Worm (Caenorhabditis elegans) whole organism, L1 larva: ENCODE data around the gene spe-10.

Source experiments
- C04F5.9 ChIP-seq: sonication (generic microtip); optimal IDR thresholded peaks from 2 replicates; lab custom pipeline; 2016; ENCODE audit warnings: missing genetic modification characterization, missing compliant biosample characterization
- F16B12.6 ChIP-seq: fragments of 150-350 bp; optimal IDR thresholded peaks from 2 replicates; lab custom pipeline; 2014; ENCODE audit warnings: missing biosample characterization, missing genetic modification characterization
- alr-1 ChIP-seq: fragments of 200-800 bp; sonication (Bioruptor generic); optimal IDR thresholded peaks from 2 replicates; lab custom pipeline; 2018; ENCODE audit warnings: borderline replicate concordance, mild to moderate bottlenecking, missing genetic modification characterization, missing compliant biosample characterization
- aly-2 ChIP-seq: fragments of 150-350 bp; optimal IDR thresholded peaks from 2 replicates; lab custom pipeline; 2014; ENCODE audit warnings: missing biosample characterization, missing genetic modification characterization
- ama-1 ChIP-seq: fragments of 150-350 bp; optimal IDR thresholded peaks from 2 replicates; lab custom pipeline; 2014
- ceh-8 ChIP-seq: fragments of 200-800 bp; sonication (Bioruptor generic); optimal IDR thresholded peaks from 2 replicates; lab custom pipeline; 2018; ENCODE audit warnings: mild to moderate bottlenecking, missing genetic modification characterization, moderate library complexity, missing compliant biosample characterization
- ceh-90 ChIP-seq: sonication (generic microtip); optimal IDR thresholded peaks from 2 replicates; lab custom pipeline; 2016; ENCODE audit warnings: missing genetic modification characterization, missing compliant biosample characterization
- ces-1 ChIP-seq: fragments of 150-350 bp; optimal IDR thresholded peaks from 2 replicates; lab custom pipeline; 2014; ENCODE audit warnings: missing biosample characterization, missing genetic modification reagents, missing genetic modification characterization
- dsc-1 ChIP-seq: sonication (generic microtip); optimal IDR thresholded peaks from 2 replicates; lab custom pipeline; 2016; ENCODE audit warnings: mild to moderate bottlenecking, missing genetic modification characterization, missing compliant biosample characterization
- efl-1 ChIP-seq, 4 experiments: fragments of 150-350 bp; optimal IDR thresholded peaks in 3 of 4; peaks in 1 of 4; 1 replicate in 1 of 4; 2 replicates in 3 of 4; lab custom pipeline; 2014; ENCODE audit warnings: missing biosample characterization in 2 of 4, missing genetic modification characterization in 2 of 4, missing genetic modification reagents in 2 of 4
- egl-13 ChIP-seq: sonication (generic microtip); optimal IDR thresholded peaks from 2 replicates; lab custom pipeline; 2016; ENCODE audit warnings: missing genotype, missing genetic modification reagents, missing genetic modification characterization, missing compliant biosample characterization
- egl-27 ChIP-seq, 2 experiments: fragments of 150-350 bp in 1 of 2; sonication (generic microtip); optimal IDR thresholded peaks; 3 replicates each; lab custom pipeline; 2017 to 2018; ENCODE audit warnings: missing biosample characterization in 2 of 2, missing genetic modification characterization in 2 of 2, missing genetic modification reagents in 2 of 2
- elt-2 ChIP-seq: sonication (generic microtip); optimal IDR thresholded peaks from 2 replicates; lab custom pipeline; 2016; ENCODE audit warnings: missing genetic modification characterization, mild to moderate bottlenecking, inconsistent platforms, missing compliant biosample characterization, missing genetic modification reagents
- fkh-10 ChIP-seq: sonication (generic microtip); optimal IDR thresholded peaks from 2 replicates; lab custom pipeline; 2017; ENCODE audit warnings: missing biosample characterization, missing genetic modification reagents, missing genetic modification characterization
- fkh-8 ChIP-seq: sonication (generic microtip); optimal IDR thresholded peaks from 2 replicates; lab custom pipeline; 2016; ENCODE audit warnings: mild to moderate bottlenecking, missing genetic modification characterization, missing compliant biosample characterization
- fos-1 ChIP-seq: fragments of 150-350 bp; optimal IDR thresholded peaks from 2 replicates; lab custom pipeline; 2014; ENCODE audit warnings: missing biosample characterization, missing genetic modification characterization
- grh-1 ChIP-seq: fragments of 200-800 bp; sonication (Bioruptor generic); IDR thresholded peaks from 2 replicates; pipeline ENCODE4 v1.3.6; 2022; ENCODE audit warnings: missing genetic modification reagents, missing genetic modification characterization, missing compliant biosample characterization
- hlh-4 ChIP-seq: sonication (generic microtip); optimal IDR thresholded peaks from 2 replicates; lab custom pipeline; 2016; ENCODE audit warnings: mild to moderate bottlenecking, missing genetic modification characterization, missing compliant biosample characterization
- hpl-2 ChIP-seq: fragments of 150-350 bp; optimal IDR thresholded peaks from 2 replicates; lab custom pipeline; 2014; ENCODE audit warnings: missing biosample characterization, missing genetic modification reagents, missing genetic modification characterization
- lin-13 ChIP-seq: fragments of 150-350 bp; optimal IDR thresholded peaks from 2 replicates; lab custom pipeline; 2014; ENCODE audit warnings: missing biosample characterization, missing genetic modification reagents, missing genetic modification characterization
- lin-15B ChIP-seq: fragments of 150-350 bp; sonication (generic microtip); optimal IDR thresholded peaks from 3 replicates; lab custom pipeline; 2014; ENCODE audit warnings: missing biosample characterization, missing genetic modification characterization
- lin-35 ChIP-seq, 2 experiments: fragments of 150-350 bp; optimal IDR thresholded peaks; 2 replicates each; lab custom pipeline; 2014; ENCODE audit warnings: missing biosample characterization in 2 of 2, missing genetic modification characterization in 2 of 2, missing genetic modification reagents in 2 of 2
- lir-3 ChIP-seq: sonication (generic microtip); optimal IDR thresholded peaks from 2 replicates; lab custom pipeline; 2016; ENCODE audit warnings: mild to moderate bottlenecking, missing genetic modification characterization, moderate library complexity, missing compliant biosample characterization; ENCODE audit not compliant: poor library complexity
- mdl-1 ChIP-seq, 2 experiments: fragments of 150-350 bp; optimal IDR thresholded peaks; 2 replicates each; lab custom pipeline; 2014 to 2017; ENCODE audit warnings: missing biosample characterization in 2 of 2, missing genetic modification characterization in 2 of 2, inconsistent platforms in 1 of 2
- mef-2 ChIP-seq: fragments of 150-350 bp; optimal IDR thresholded peaks from 2 replicates; lab custom pipeline; 2014; ENCODE audit warnings: missing biosample characterization, missing genetic modification characterization
- mep-1 ChIP-seq: fragments of 150-350 bp; optimal IDR thresholded peaks from 2 replicates; lab custom pipeline; 2014; ENCODE audit warnings: missing biosample characterization, missing genetic modification characterization
- nhr-11 ChIP-seq: fragments of 150-350 bp; optimal IDR thresholded peaks from 2 replicates; lab custom pipeline; 2014; ENCODE audit warnings: missing biosample characterization, missing genetic modification characterization
- nhr-237 ChIP-seq: fragments of 150-350 bp; optimal IDR thresholded peaks from 2 replicates; lab custom pipeline; 2014; ENCODE audit warnings: missing biosample characterization, missing genetic modification characterization
- nhr-28 ChIP-seq: fragments of 150-350 bp; optimal IDR thresholded peaks from 2 replicates; lab custom pipeline; 2014; ENCODE audit warnings: missing biosample characterization, missing genetic modification characterization
- nhr-47 ChIP-seq: sonication (generic microtip); optimal IDR thresholded peaks from 2 replicates; lab custom pipeline; 2016; ENCODE audit warnings: mild to moderate bottlenecking, missing genetic modification characterization, moderate library complexity, missing compliant biosample characterization
- nhr-71 ChIP-seq: sonication (generic microtip); optimal IDR thresholded peaks from 2 replicates; lab custom pipeline; 2016; ENCODE audit warnings: mild to moderate bottlenecking, missing genetic modification characterization, moderate library complexity, missing compliant biosample characterization
- nhr-76 ChIP-seq: sonication (generic microtip); optimal IDR thresholded peaks from 2 replicates; lab custom pipeline; 2017; ENCODE audit warnings: missing biosample characterization, missing genetic modification characterization
- nhr-84 ChIP-seq: sonication (generic microtip); optimal IDR thresholded peaks from 2 replicates; lab custom pipeline; 2017; ENCODE audit warnings: missing biosample characterization, missing genetic modification characterization
- pag-3 ChIP-seq: sonication (generic microtip); optimal IDR thresholded peaks from 2 replicates; lab custom pipeline; 2017; ENCODE audit warnings: missing genetic modification characterization, mild to moderate bottlenecking, missing compliant biosample characterization, antibody characterized with exemption, borderline replicate concordance; ENCODE audit not compliant: insufficient read depth
- pax-3 ChIP-seq: fragments of 200-800 bp; sonication (Bioruptor generic); optimal IDR thresholded peaks from 2 replicates; lab custom pipeline; 2018; ENCODE audit warnings: mild to moderate bottlenecking, missing genetic modification characterization, moderate library complexity, missing compliant biosample characterization
- pqm-1 ChIP-seq: sonication (generic microtip); optimal IDR thresholded peaks from 3 replicates; lab custom pipeline; 2017; ENCODE audit warnings: missing biosample characterization, missing genetic modification characterization
- rnt-1 ChIP-seq: sonication (generic microtip); optimal IDR thresholded peaks from 2 replicates; lab custom pipeline; 2016; ENCODE audit warnings: mild to moderate bottlenecking, missing genetic modification characterization, moderate library complexity, missing compliant biosample characterization
- skn-1 ChIP-seq: fragments of 150-350 bp; optimal IDR thresholded peaks from 2 replicates; lab custom pipeline; 2014; ENCODE audit warnings: missing biosample characterization, missing genetic modification characterization
- snu-23 ChIP-seq: sonication (generic microtip); optimal IDR thresholded peaks from 2 replicates; lab custom pipeline; 2016; ENCODE audit warnings: missing genetic modification characterization, missing compliant biosample characterization
- sox-4 ChIP-seq: sonication (generic microtip); optimal IDR thresholded peaks from 2 replicates; lab custom pipeline; 2016; ENCODE audit warnings: missing genetic modification characterization, missing compliant biosample characterization
- swsn-7 ChIP-seq: sonication (generic microtip); optimal IDR thresholded peaks from 2 replicates; lab custom pipeline; 2016; ENCODE audit warnings: missing genetic modification characterization, missing compliant biosample characterization
- tbx-2 ChIP-seq: sonication (generic microtip); optimal IDR thresholded peaks from 2 replicates; lab custom pipeline; 2016; ENCODE audit warnings: missing genetic modification characterization, missing compliant biosample characterization
- unc-30 ChIP-seq: sonication (generic microtip); optimal IDR thresholded peaks from 2 replicates; lab custom pipeline; 2017; ENCODE audit warnings: missing biosample characterization, missing genetic modification characterization
- unc-62 ChIP-seq: fragments of 150-350 bp; optimal IDR thresholded peaks from 2 replicates; lab custom pipeline; 2014; ENCODE audit warnings: missing biosample characterization, missing genetic modification reagents, missing genetic modification characterization
- unc-86 ChIP-seq: sonication (generic microtip); optimal IDR thresholded peaks from 2 replicates; lab custom pipeline; 2016; ENCODE audit warnings: missing genetic modification characterization, missing compliant biosample characterization
- unc-98 ChIP-seq: fragments of 200-800 bp; sonication (Bioruptor generic); IDR thresholded peaks from 2 replicates; pipeline ENCODE4 v1.3.6; 2022; ENCODE audit warnings: missing genetic modification characterization, missing compliant biosample characterization
- vab-15 ChIP-seq: sonication (generic microtip); optimal IDR thresholded peaks from 2 replicates; lab custom pipeline; 2017; ENCODE audit warnings: missing genotype, mild to moderate bottlenecking, missing genetic modification characterization, missing compliant biosample characterization
- zag-1 ChIP-seq: fragments of 150-350 bp; optimal IDR thresholded peaks from 2 replicates; lab custom pipeline; 2014; ENCODE audit warnings: missing biosample characterization, missing genetic modification characterization

Gene spe-10

DNA sequence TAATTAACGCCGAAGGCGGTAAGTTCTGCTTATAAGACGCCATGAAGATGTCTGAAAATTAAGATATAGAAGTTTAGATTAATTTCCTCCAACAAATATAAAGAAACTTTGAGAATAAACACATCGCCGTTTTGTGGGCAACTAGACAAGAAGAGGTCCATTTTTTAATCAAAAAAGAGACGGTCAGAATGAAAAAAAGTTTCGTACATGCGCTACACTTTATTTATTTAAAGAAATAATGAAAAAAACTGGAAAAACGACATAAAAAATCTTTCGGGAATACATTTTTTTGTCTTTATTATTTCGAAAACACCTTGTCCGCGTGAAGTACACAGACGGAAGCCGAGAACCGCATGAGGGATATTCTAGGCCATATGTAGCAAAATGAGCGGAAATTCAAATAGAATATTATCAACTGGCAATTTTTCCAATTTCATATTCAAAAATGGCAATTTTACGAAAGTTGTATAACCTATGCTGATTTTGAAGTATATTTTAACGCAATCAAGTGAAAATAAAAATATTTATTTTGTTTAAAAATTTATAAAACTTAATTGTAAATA, 28.2 kb upstream of the spe-10 start, which contains the start of gene sluh-7 (continued):
- no peak for TF ChIP-seq nhr-84 (tag; lab: Kevin White, UChicago)
- TF ChIP-seq dsc-1 (tag; lab: Kevin White, UChicago): peak; percentile 91
- peak; percentile 72 for TF ChIP-seq lin-13 (GFP tag; lab: Kevin White, UChicago)
- TF ChIP-seq hpl-2: no peak
- peak; percentile 93 for TF ChIP-seq nhr-47 (tag; lab: Kevin White, UChicago)
- peak; percentile 91 for TF ChIP-seq tbx-2 (tag; lab: Kevin White, UChicago)
- no peak for TF ChIP-seq pag-3 (tag; lab: Kevin White, UChicago)
- TF ChIP-seq nhr-28: no peak
- no peak for TF ChIP-seq pqm-1 (tag; lab: Kevin White, UChicago)
- TF ChIP-seq nhr-237 (tag; lab: Kevin White, UChicago): peak; percentile 41
- TF ChIP-seq rnt-1 (tag; lab: Kevin White, UChicago): peak; percentile 99
- peak; percentile 80 to 95 for TF ChIP-seq efl-1 (optimal IDR thresholded peaks at IDR 0.05; lab: Kevin White, UChicago)
- peak; percentile 95 to 99 for TF ChIP-seq efl-1 (GFP tag; optimal IDR thresholded peaks at IDR 0.05 in 1 of 2; lab: Kevin White, UChicago)
- no peak for TF ChIP-seq zag-1 (tag; lab: Kevin White, UChicago)
- TF ChIP-seq snu-23 (GFP tag; lab: Kevin White, UChicago): peak; percentile 87
- TF ChIP-seq mep-1 (tag; lab: Kevin White, UChicago): peak; percentile 93
- TF ChIP-seq ces-1 (GFP tag; lab: Kevin White, UChicago): no peak
- TF ChIP-seq egl-13 (tag; lab: Kevin White, UChicago): peak; percentile 91
- TF ChIP-seq fkh-10 (GFP tag; lab: Kevin White, UChicago): no peak
- TF ChIP-seq F16B12.6 (tag; lab: Kevin White, UChicago): peak; percentile 6
- TF ChIP-seq nhr-11 (tag; lab: Kevin White, UChicago): peak; percentile 28
- peak; percentile 79 for TF ChIP-seq C04F5.9 (tag; lab: Kevin White, UChicago)
- peak; percentile 44 for TF ChIP-seq fos-1
- peak; percentile 79 for TF ChIP-seq lin-15B
- peak; percentile 85 for TF ChIP-seq unc-98 (GFP tag; lab: Robert Waterston, UW)
- TF ChIP-seq elt-2: peak; percentile 65
- TF ChIP-seq pax-3 (tag; lab: Kevin White, UChicago): peak; percentile 84
- TF ChIP-seq ceh-90: peak; percentile 96
- peak; percentile 24 for TF ChIP-seq aly-2 (tag; lab: Kevin White, UChicago)
- TF ChIP-seq swsn-7 (tag; lab: Kevin White, UChicago): peak; percentile 84
- TF ChIP-seq ceh-8 (GFP tag; lab: Kevin White, UChicago): no peak
- peak in 1 of 2 experiments; percentile 35 for TF ChIP-seq mdl-1 (tag; optimal IDR thresholded peaks at IDR 0.05; lab: Kevin White, UChicago)
- no peak for TF ChIP-seq unc-62 (GFP tag; lab: Kevin White, UChicago)
- peak; percentile 3 for TF ChIP-seq hlh-4 (tag; lab: Kevin White, UChicago)
- peak; percentile 90 for TF ChIP-seq sox-4
- TF ChIP-seq fkh-8 (tag; lab: Kevin White, UChicago): peak; percentile 78
- peak; percentile 67 for TF ChIP-seq grh-1 (GFP tag; lab: Robert Waterston, UW)
- no peak for TF ChIP-seq ama-1
- no peak for TF ChIP-seq nhr-76 (tag; lab: Kevin White, UChicago)
- TF ChIP-seq skn-1 (tag; lab: Kevin White, UChicago): peak; percentile 73
- TF ChIP-seq unc-86 (tag; lab: Kevin White, UChicago): peak; percentile 82
- peak; percentile 12 for TF ChIP-seq mef-2 (tag; lab: Kevin White, UChicago)
- TF ChIP-seq lin-35 (GFP tag; optimal IDR thresholded peaks at IDR 0.05; lab: Kevin White, UChicago): peak; percentile 94 to 97
- peak; percentile 60 for TF ChIP-seq vab-15 (tag; lab: Kevin White, UChicago)
- peak; percentile 94 for TF ChIP-seq nhr-71 (tag; lab: Kevin White, UChicago)
- peak; percentile 22 for TF ChIP-seq unc-30 (tag; lab: Kevin White, UChicago)
- TF ChIP-seq lir-3 (tag; lab: Kevin White, UChicago): peak; percentile 97
- TF ChIP-seq egl-27 (tag; optimal IDR thresholded peaks at IDR 0.05; lab: Kevin White, UChicago): no peak
- no peak for TF ChIP-seq alr-1 (tag; lab: Kevin White, UChicago)
